Worm (Caenorhabditis elegans) whole organism, L2 larva: ENCODE measurements around the gene cchl-1.
A peak's percentile ranks its signal among the peaks of the same experiment; 100 is the strongest.

ENCODE experiments used
- F13H6.1 ChIP-seq: sonication (generic microtip); optimal IDR thresholded peaks from 2 replicates; lab custom pipeline; 2016; ENCODE audit warnings: missing genetic modification characterization, missing compliant biosample characterization
- Y55F3AM.14 ChIP-seq: fragments of 200-800 bp; sonication (Bioruptor generic); optimal IDR thresholded peaks from 2 replicates; lab custom pipeline; 2018; ENCODE audit warnings: mild to moderate bottlenecking, missing genetic modification characterization, missing compliant biosample characterization
- ama-1 ChIP-seq: fragments of 150-350 bp; optimal IDR thresholded peaks from 2 replicates; lab custom pipeline; 2018; ENCODE audit warnings: inconsistent platforms
- blmp-1 ChIP-seq: sonication (generic microtip); optimal IDR thresholded peaks from 2 replicates; lab custom pipeline; 2017; ENCODE audit warnings: missing genetic modification characterization, mild to moderate bottlenecking, missing compliant biosample characterization, antibody characterized with exemption, moderate library complexity; ENCODE audit not compliant: insufficient read depth
- ceh-16 ChIP-seq: fragments of 150-350 bp; optimal IDR thresholded peaks from 2 replicates; lab custom pipeline; 2014; ENCODE audit warnings: missing biosample characterization, missing genetic modification characterization
- crh-2 ChIP-seq: sonication (generic microtip); optimal IDR thresholded peaks from 2 replicates; lab custom pipeline; 2017; ENCODE audit warnings: missing biosample characterization, missing genetic modification characterization
- egl-27 ChIP-seq: sonication (generic microtip); optimal IDR thresholded peaks from 3 replicates; lab custom pipeline; 2017; ENCODE audit warnings: missing biosample characterization, missing genetic modification reagents, missing genetic modification characterization
- elt-3 ChIP-seq: sonication (generic microtip); optimal IDR thresholded peaks from 2 replicates; lab custom pipeline; 2017; ENCODE audit warnings: missing biosample characterization, missing genetic modification characterization
- fos-1 ChIP-seq: fragments of 150-350 bp; optimal IDR thresholded peaks from 2 replicates; lab custom pipeline; 2014; ENCODE audit warnings: missing biosample characterization, missing genetic modification characterization
- lin-11 ChIP-seq: fragments of 150-350 bp; sonication (generic microtip); optimal IDR thresholded peaks from 2 replicates; lab custom pipeline; 2014; ENCODE audit warnings: missing biosample characterization, missing genetic modification characterization, inconsistent platforms, mixed read lengths
- lin-13 ChIP-seq: fragments of 150-350 bp; optimal IDR thresholded peaks from 2 replicates; lab custom pipeline; 2014; ENCODE audit warnings: missing biosample characterization, missing genetic modification reagents, missing genetic modification characterization
- lin-39 ChIP-seq: fragments of 150-350 bp; optimal IDR thresholded peaks from 2 replicates; lab custom pipeline; 2014; ENCODE audit warnings: missing biosample characterization, missing genetic modification reagents, missing genetic modification characterization
- mab-5 ChIP-seq: fragments of 150-350 bp; optimal IDR thresholded peaks from 2 replicates; lab custom pipeline; 2014; ENCODE audit warnings: missing biosample characterization, missing genetic modification characterization
- mbf-1 ChIP-seq: sonication (generic microtip); optimal IDR thresholded peaks from 2 replicates; lab custom pipeline; 2017; ENCODE audit warnings: missing biosample characterization, missing genetic modification characterization
- mdl-1 ChIP-seq, 2 experiments: fragments of 150-350 bp in 1 of 2; sonication (generic microtip) in 1 of 2; optimal IDR thresholded peaks; 2 replicates each; lab custom pipeline; 2017; ENCODE audit warnings: missing biosample characterization in 2 of 2, missing genetic modification characterization in 2 of 2
- nhr-10 ChIP-seq: sonication (generic microtip); optimal IDR thresholded peaks from 2 replicates; lab custom pipeline; 2017; ENCODE audit warnings: missing biosample characterization, missing genetic modification characterization
- nhr-11 ChIP-seq: fragments of 150-350 bp; optimal IDR thresholded peaks from 2 replicates; lab custom pipeline; 2014; ENCODE audit warnings: missing biosample characterization, missing genetic modification characterization
- nhr-237 ChIP-seq: fragments of 150-350 bp; optimal IDR thresholded peaks from 2 replicates; lab custom pipeline; 2014; ENCODE audit warnings: missing biosample characterization, missing genetic modification characterization
- nhr-25 ChIP-seq: fragments of 150-350 bp; sonication (generic microtip); optimal IDR thresholded peaks from 3 replicates; lab custom pipeline; 2014; ENCODE audit warnings: missing biosample characterization, missing genetic modification characterization
- nhr-6 ChIP-seq: fragments of 150-350 bp; optimal IDR thresholded peaks from 2 replicates; lab custom pipeline; 2014; ENCODE audit warnings: missing biosample characterization, missing genetic modification characterization
- peb-1 ChIP-seq: fragments of 150-350 bp; optimal IDR thresholded peaks from 2 replicates; lab custom pipeline; 2014; ENCODE audit warnings: missing biosample characterization, missing genetic modification characterization
- skn-1 ChIP-seq: sonication (generic microtip); optimal IDR thresholded peaks from 2 replicates; lab custom pipeline; 2017; ENCODE audit warnings: missing biosample characterization, missing genetic modification characterization
- sma-3 ChIP-seq: sonication (generic microtip); optimal IDR thresholded peaks from 2 replicates; lab custom pipeline; 2016; ENCODE audit warnings: missing genetic modification reagents, missing genetic modification characterization, missing compliant biosample characterization
- snpc-4 ChIP-seq: fragments of 150-350 bp; optimal IDR thresholded peaks from 2 replicates; lab custom pipeline; 2014; ENCODE audit warnings: missing biosample characterization, missing genetic modification characterization
- unc-55 ChIP-seq: fragments of 150-350 bp; sonication (generic microtip); optimal IDR thresholded peaks from 3 replicates; lab custom pipeline; 2014; ENCODE audit warnings: missing biosample characterization, missing genetic modification reagents, missing genetic modification characterization
- unc-62 ChIP-seq: fragments of 150-350 bp; optimal IDR thresholded peaks from 2 replicates; lab custom pipeline; 2014; ENCODE audit warnings: missing biosample characterization, missing genetic modification reagents, missing genetic modification characterization
- zag-1 ChIP-seq: fragments of 150-350 bp; optimal IDR thresholded peaks from 2 replicates; lab custom pipeline; 2014; ENCODE audit warnings: missing biosample characterization, missing genetic modification characterization
- ztf-11 ChIP-seq: sonication (generic microtip); optimal IDR thresholded peaks from 2 replicates; lab custom pipeline; 2017; ENCODE audit warnings: missing biosample characterization, missing genetic modification characterization

The cchl-1 gene

ce11 chrII:11221771-11222355 is 14.3 kb downstream of the cchl-1 start, which contains the start of gene plpr-1:
plpr-1 (plus strand) TSS chrII:11222305.
- no peak for TF ChIP-seq fos-1
- no peak for TF ChIP-seq ceh-16
- no peak for TF ChIP-seq lin-39 (tag; lab: Kevin White, UChicago)
- TF ChIP-seq snpc-4 (tag; lab: Kevin White, UChicago) = no peak
- no peak for TF ChIP-seq lin-11 (tag; lab: Kevin White, UChicago)
- no peak for TF ChIP-seq ztf-11 (tag; lab: Kevin White, UChicago)
- TF ChIP-seq mdl-1 (tag; optimal IDR thresholded peaks at IDR 0.05; lab: Kevin White, UChicago) = no peak
- TF ChIP-seq unc-55 = no peak
- TF ChIP-seq elt-3 (tag; lab: Kevin White, UChicago) = no peak
- TF ChIP-seq ama-1 (lab: Kevin White, UChicago) = no peak

DNA sequence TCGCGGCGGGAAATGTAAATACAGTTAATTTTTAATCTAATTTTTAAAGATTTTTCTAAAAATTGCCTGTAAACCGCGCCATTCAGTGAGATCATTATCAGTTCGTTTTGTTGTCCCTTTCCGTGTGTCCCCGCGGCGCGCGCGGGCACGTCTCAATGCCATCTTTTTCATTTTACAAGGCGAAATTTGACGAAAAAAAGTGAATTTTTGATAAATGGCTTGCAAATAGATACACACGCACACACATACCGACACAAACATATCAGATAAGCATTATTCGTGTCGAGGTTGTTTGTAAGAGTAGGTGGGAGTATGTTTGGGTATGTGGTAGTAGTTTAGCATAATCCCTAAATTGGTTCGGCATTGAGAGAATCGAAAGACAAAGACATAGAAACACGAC is 30.4 kb downstream of the cchl-1 start:
- TF ChIP-seq ceh-16 (peak; percentile 60), nhr-11 (tag; lab: Kevin White, UChicago) (no peak), nhr-25 (tag; lab: Kevin White, UChicago) (peak; percentile 77), crh-2 (tag; lab: Kevin White, UChicago) (no peak), blmp-1 (tag; lab: Kevin White, UChicago) (peak; percentile 83)

DNA sequence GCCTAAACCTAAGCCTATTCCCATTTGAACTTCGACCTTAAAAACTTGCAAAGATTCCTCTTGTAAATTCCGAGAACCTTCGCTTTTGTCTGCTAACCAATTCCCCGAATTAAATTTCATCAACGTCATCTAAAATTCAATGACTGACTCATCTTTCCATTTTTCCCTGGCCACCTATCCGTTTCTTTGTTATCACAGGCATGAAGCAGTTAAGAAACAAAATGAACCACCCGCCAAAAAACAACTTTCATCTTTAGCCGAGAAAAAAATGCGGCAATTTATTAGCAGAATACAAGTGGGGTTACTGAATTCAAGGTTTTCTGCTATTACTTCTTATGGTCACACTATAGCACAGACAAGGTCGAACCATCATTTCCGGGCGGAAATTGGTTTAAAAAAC is 31.5 kb downstream of the cchl-1 start:
- TF ChIP-seq F13H6.1 (tag; lab: Kevin White, UChicago) = no peak
- TF ChIP-seq nhr-25 (tag; lab: Kevin White, UChicago) = peak; percentile 15
- peak; percentile 17 for TF ChIP-seq sma-3 (GFP tag; lab: Kevin White, UChicago)

- TF ChIP-seq nhr-25 (tag; lab: Kevin White, UChicago) (peak; percentile 55), mbf-1 (no peak), egl-27 (tag; lab: Kevin White, UChicago) (no peak), skn-1 (tag; lab: Kevin White, UChicago) (no peak), nhr-10 (tag; lab: Kevin White, UChicago) (no peak), lin-13 (GFP tag; lab: Kevin White, UChicago) (no peak)
Measured at ce11 chrII:11202581-11203271, 33.5 kb downstream of the cchl-1 start, which contains the start of gene srap-1. srap-1 (plus strand) TSS chrII:11203221.

ce11 chrII:11200234-11200755 is 35.9 kb downstream of the cchl-1 start:
- TF ChIP-seq zag-1 = no peak
- TF ChIP-seq F13H6.1 (tag; lab: Kevin White, UChicago) = no peak
- TF ChIP-seq blmp-1 (tag; lab: Kevin White, UChicago) = peak; percentile 44
- peak; percentile 47 for TF ChIP-seq nhr-25 (tag; lab: Kevin White, UChicago)
- TF ChIP-seq peb-1 (tag; lab: Kevin White, UChicago) = peak; percentile 64
- TF ChIP-seq, all 48 proteins: peak for 3

ce11 chrII:11193523-11193922 is 42.7 kb downstream of the cchl-1 start:
- TF ChIP-seq ama-1 (lab: Kevin White, UChicago) = no peak
- no peak for TF ChIP-seq nhr-6
- no peak for TF ChIP-seq nhr-237 (tag; lab: Kevin White, UChicago)
- TF ChIP-seq Y55F3AM.14 = no peak
- peak; percentile 1 for TF ChIP-seq nhr-25 (tag; lab: Kevin White, UChicago)
- TF ChIP-seq ceh-16 = no peak
- TF ChIP-seq mab-5 (tag; lab: Kevin White, UChicago) = no peak
- peak; percentile 58 for TF ChIP-seq blmp-1 (tag; lab: Kevin White, UChicago)
- TF ChIP-seq unc-62 (GFP tag; lab: Kevin White, UChicago) = no peak
- no peak for TF ChIP-seq crh-2 (tag; lab: Kevin White, UChicago)
- no peak for TF ChIP-seq sma-3 (GFP tag; lab: Kevin White, UChicago)
